Fruit fly (Drosophila melanogaster) whole organism, embryonic: Measurements from ENCODE around the gene CG31816.

Experiments used
- CG10366 ChIP-seq: fragments of 200-800 bp; sonication (Bioruptor generic); IDR thresholded peaks from 2 replicates; pipeline ENCODE4 v1.3.6; 2022; ENCODE audit warnings: missing biosample characterization, missing genetic modification characterization
- CG15269 ChIP-seq: fragments of 200-800 bp; sonication (Bioruptor generic); optimal IDR thresholded peaks from 2 replicates; lab custom pipeline; 2018; ENCODE audit warnings: missing biosample characterization, mild to moderate bottlenecking, missing genetic modification characterization, moderate library complexity
- CG4730 ChIP-seq: fragments of 200-800 bp; sonication (Bioruptor generic); IDR thresholded peaks from 2 replicates; pipeline ENCODE4 v1.3.6; 2022; ENCODE audit warnings: missing biosample characterization, missing genetic modification characterization
- CG7786 ChIP-seq: fragments of 200-800 bp; sonication (Bioruptor generic); optimal IDR thresholded peaks from 2 replicates; lab custom pipeline; 2016; ENCODE audit warnings: missing biosample characterization, missing genetic modification characterization
- CG9609 ChIP-seq: fragments of 200-800 bp; sonication (Bioruptor generic); optimal IDR thresholded peaks from 3 replicates; lab custom pipeline; 2016; ENCODE audit warnings: missing biosample characterization, missing genetic modification characterization
- Nf-YC ChIP-seq: fragments of 200-800 bp; optimal IDR thresholded peaks from 3 replicates; lab custom pipeline; 2019; ENCODE audit warnings: missing biosample characterization, mild to moderate bottlenecking, missing genetic modification characterization, moderate library complexity
- Ssrp ChIP-seq: fragments of 200-800 bp; sonication (Bioruptor generic); optimal IDR thresholded peaks from 2 replicates; lab custom pipeline; 2018; ENCODE audit warnings: missing biosample characterization, mild to moderate bottlenecking, missing genetic modification characterization, moderate library complexity
- sens-2 ChIP-seq: fragments of 200-800 bp; sonication (Bioruptor generic); IDR thresholded peaks from 2 replicates; pipeline ENCODE4 v1.3.6; 2022; ENCODE audit warnings: missing biosample characterization, missing genetic modification characterization
- slou ChIP-seq: fragments of 200-800 bp; sonication (Bioruptor generic); optimal IDR thresholded peaks from 3 replicates; lab custom pipeline; 2016; ENCODE audit warnings: missing biosample characterization, missing genetic modification characterization
- tna ChIP-seq: fragments of 200-800 bp; sonication (Bioruptor generic); IDR thresholded peaks from 2 replicates; pipeline ENCODE4 v1.3.6; 2022; ENCODE audit warnings: missing biosample characterization, missing genetic modification characterization; ENCODE audit not compliant: partially characterized antibody

DNA sequence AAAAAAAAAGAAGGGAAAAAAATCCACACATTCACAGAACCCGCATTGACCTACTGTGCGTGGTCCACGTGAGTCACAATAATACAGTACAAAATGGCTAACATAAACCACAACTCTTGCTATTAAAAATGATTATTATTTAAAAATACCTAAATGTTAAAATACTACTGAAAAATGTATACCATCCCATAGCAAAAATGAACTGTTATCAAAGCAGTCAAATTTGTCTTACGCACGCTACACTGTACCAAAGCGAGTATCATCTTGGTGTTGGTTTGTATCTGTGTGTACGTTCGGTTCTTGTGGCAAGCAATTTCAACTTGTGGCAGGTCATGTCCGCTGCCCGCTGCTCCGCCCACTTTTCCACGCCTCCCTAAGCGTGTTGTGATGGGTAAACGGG lies 41.9 kb upstream of the CG31816 start:
- peak; percentile 87 for TF ChIP-seq Ssrp (tag; lab: Kevin White, UChicago)
- TF ChIP-seq CG4730 = peak; percentile 88
- TF ChIP-seq Nf-YC = peak; percentile 52
- TF ChIP-seq CG15269 (tag; lab: Kevin White, UChicago) = peak; percentile 92
- TF ChIP-seq CG7786 = peak; percentile 73
- TF ChIP-seq CG10366 = peak; percentile 92
- peak; percentile 91 for TF ChIP-seq sens-2 (GFP tag; lab: Robert Waterston, UW)
- peak; percentile 46 for TF ChIP-seq CG9609 (GFP tag; lab: Kevin White, UChicago)
- TF ChIP-seq slou (GFP tag; lab: Kevin White, UChicago) = peak; percentile 64
- TF ChIP-seq tna (GFP tag; lab: Robert Waterston, UW) = no peak
